Fruit fly (Drosophila melanogaster): ENCODE data around the gene Mat89Ba.

The Mat89Ba gene

DNA sequence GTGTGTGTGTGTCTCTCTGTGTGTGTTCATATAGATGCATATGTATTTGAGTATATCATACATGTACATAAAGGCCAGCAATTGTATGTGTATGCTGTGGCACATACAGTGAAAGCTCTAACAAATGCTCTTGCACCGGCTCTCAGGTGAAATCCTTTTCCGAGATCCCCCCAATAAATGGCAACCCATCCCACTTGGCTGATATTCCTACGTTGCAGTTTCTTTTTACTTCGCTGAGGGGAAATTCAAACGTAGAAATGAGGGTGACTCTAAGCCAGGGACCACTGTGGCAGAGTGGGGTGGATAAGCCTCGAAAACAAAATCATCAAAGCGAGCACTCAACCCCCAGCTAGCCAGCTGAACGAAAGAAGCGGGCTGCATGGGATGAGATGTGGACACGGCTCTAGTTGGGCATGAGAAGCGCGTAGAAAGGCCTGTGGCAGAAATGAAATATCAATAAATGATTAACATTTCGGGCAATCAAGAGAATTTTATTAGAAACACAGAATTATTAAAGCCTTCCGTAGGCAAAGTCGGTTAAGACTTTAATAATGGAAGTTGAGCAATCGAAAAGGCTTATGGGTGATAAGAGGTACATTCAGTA is 49.8 kb downstream of the Mat89Ba start (continued):
- TF ChIP-seq Vsx1 (GFP tag; optimal IDR thresholded peaks at IDR 0.05) = peak; percentile 93
- peak; percentile 93 for TF ChIP-seq D19B (GFP tag; optimal IDR thresholded peaks at IDR 0.05)
- TF ChIP-seq knrl (GFP tag; IDR thresholded peaks at IDR 0.05; ENCODE audit: partially characterized antibody) = peak; percentile 21; the same call in 1 of the 3 replicates
- peak; percentile 95 for TF ChIP-seq CG3163 (GFP tag; optimal IDR thresholded peaks at IDR 0.05)
- peak; percentile 99 for TF ChIP-seq Gsc (GFP tag; IDR thresholded peaks at IDR 0.05)
- peak; percentile 98 for TF ChIP-seq CG31224 (GFP tag; IDR thresholded peaks at IDR 0.05)
- peak; percentile 96 for TF ChIP-seq CG18619 (GFP tag; optimal IDR thresholded peaks at IDR 0.05)
- TF ChIP-seq lilli (GFP tag; optimal IDR thresholded peaks at IDR 0.05) = peak; percentile 99
- TF ChIP-seq corto (GFP tag; optimal IDR thresholded peaks at IDR 0.05) = peak; percentile 94
- peak; percentile 89 for TF ChIP-seq CG31441 (GFP tag; IDR thresholded peaks at IDR 0.05)
- peak; percentile 99 for TF ChIP-seq Blimp-1 (GFP tag; optimal IDR thresholded peaks at IDR 0.05)
- TF ChIP-seq CG3281 (GFP tag; optimal IDR thresholded peaks at IDR 0.05) = peak; percentile 97
- peak in 1 of 2 experiments; percentile 17 for TF ChIP-seq Trl (optimal IDR thresholded peaks at IDR 0.05)
- peak; percentile 100 for TF ChIP-seq Trl (GFP tag; optimal IDR thresholded peaks at IDR 0.05)
- TF ChIP-seq amos (GFP tag; IDR thresholded peaks at IDR 0.05; ENCODE audit: partially characterized antibody) = no peak
- TF ChIP-seq Lim3 (GFP tag; IDR thresholded peaks at IDR 0.05) = peak; percentile 99
- TF ChIP-seq CG12219 (GFP tag; optimal IDR thresholded peaks at IDR 0.05) = peak; percentile 99
- TF ChIP-seq CG10979 (tag; optimal IDR thresholded peaks at IDR 0.05) = peak; percentile 98
- peak; percentile 92 for TF ChIP-seq E2f2 (GFP tag; IDR thresholded peaks at IDR 0.05)
- peak; percentile 96 for TF ChIP-seq CG10147 (GFP tag; optimal IDR thresholded peaks at IDR 0.05)
- peak; percentile 98 for TF ChIP-seq her (GFP tag; optimal IDR thresholded peaks at IDR 0.05)
- TF ChIP-seq Eip74EF (GFP tag; optimal IDR thresholded peaks at IDR 0.05) = peak in 1 of 2 experiments; percentile 97
- TF ChIP-seq CTCF (GFP tag; optimal IDR thresholded peaks at IDR 0.05) = peak; percentile 77
- peak; percentile 99 for TF ChIP-seq CG4617 (GFP tag; optimal IDR thresholded peaks at IDR 0.05; ENCODE audit: borderline replicate concordance)
- peak; percentile 94 for TF ChIP-seq CG12104 (GFP tag; optimal IDR thresholded peaks at IDR 0.05)
- TF ChIP-seq CrebB (tag; optimal IDR thresholded peaks at IDR 0.05) = peak; percentile 99
- peak; percentile 99 for TF ChIP-seq Camta (GFP tag; optimal IDR thresholded peaks at IDR 0.05)
- peak; percentile 95 for TF ChIP-seq CG31365 (tag; optimal IDR thresholded peaks at IDR 0.05)
- TF ChIP-seq gcm (GFP tag; optimal IDR thresholded peaks at IDR 0.05) = peak; percentile 99
- peak; percentile 97 for TF ChIP-seq CG16815 (GFP tag; optimal IDR thresholded peaks at IDR 0.05)
- TF ChIP-seq CG11723 (GFP tag; optimal IDR thresholded peaks at IDR 0.05) = peak; percentile 97
- TF ChIP-seq Max (GFP tag; optimal IDR thresholded peaks at IDR 0.05) = peak; percentile 99
- peak; percentile 100 for TF ChIP-seq CG1647 (GFP tag; optimal IDR thresholded peaks at IDR 0.05)
- peak; percentile 100 for TF ChIP-seq otp (GFP tag; IDR thresholded peaks at IDR 0.05)
- TF ChIP-seq CG14050 (GFP tag; IDR thresholded peaks at IDR 0.05) = peak; percentile 99
- TF ChIP-seq scrt (GFP tag; optimal IDR thresholded peaks at IDR 0.05) = peak; percentile 98
- no peak for TF ChIP-seq mld (GFP tag; IDR thresholded peaks at IDR 0.05; ENCODE audit: partially characterized antibody)
- TF ChIP-seq CG7987 (GFP tag; optimal IDR thresholded peaks at IDR 0.05) = peak; percentile 99
- TF ChIP-seq H2.0 (GFP tag; IDR thresholded peaks at IDR 0.05) = peak; percentile 100
- peak; percentile 99 for TF ChIP-seq dati (GFP tag; IDR thresholded peaks at IDR 0.05)
- TF ChIP-seq CG12659 (GFP tag; optimal IDR thresholded peaks at IDR 0.05) = peak; percentile 99
- TF ChIP-seq jigr1 (GFP tag; IDR thresholded peaks at IDR 0.05) = peak; percentile 99
- peak; percentile 99 for TF ChIP-seq MTF-1 (GFP tag; optimal IDR thresholded peaks at IDR 0.05; ENCODE audit: borderline replicate concordance)
- peak; percentile 98 for TF ChIP-seq ab (GFP tag; optimal IDR thresholded peaks at IDR 0.05)
- peak; percentile 76 for TF ChIP-seq CG9797 (GFP tag; optimal IDR thresholded peaks at IDR 0.05)
- TF ChIP-seq CG17612 (GFP tag; IDR thresholded peaks at IDR 0.05) = peak; percentile 98
- peak; percentile 100 for TF ChIP-seq CG4730 (GFP tag; IDR thresholded peaks at IDR 0.05)
- peak; percentile 97 for TF ChIP-seq phol (tag; optimal IDR thresholded peaks at IDR 0.05)
- TF ChIP-seq cato (GFP tag; optimal IDR thresholded peaks at IDR 0.05; ENCODE audit: borderline replicate concordance) = peak; percentile 98
- peak; percentile 100 for TF ChIP-seq Side (GFP tag; optimal IDR thresholded peaks at IDR 0.05)
